Fruit fly (Drosophila melanogaster) ovary, adult (tissue): ENCODE measurements around the gene pnr.

Experiments
- CG17801 ChIP-seq: fragments of 200-800 bp; optimal IDR thresholded peaks from 2 replicates; lab custom pipeline; 2019; ENCODE audit warnings: missing biosample characterization, mild to moderate bottlenecking, missing genetic modification characterization, moderate library complexity; ENCODE audit not compliant: partially characterized antibody

Gene pnr

DNA sequence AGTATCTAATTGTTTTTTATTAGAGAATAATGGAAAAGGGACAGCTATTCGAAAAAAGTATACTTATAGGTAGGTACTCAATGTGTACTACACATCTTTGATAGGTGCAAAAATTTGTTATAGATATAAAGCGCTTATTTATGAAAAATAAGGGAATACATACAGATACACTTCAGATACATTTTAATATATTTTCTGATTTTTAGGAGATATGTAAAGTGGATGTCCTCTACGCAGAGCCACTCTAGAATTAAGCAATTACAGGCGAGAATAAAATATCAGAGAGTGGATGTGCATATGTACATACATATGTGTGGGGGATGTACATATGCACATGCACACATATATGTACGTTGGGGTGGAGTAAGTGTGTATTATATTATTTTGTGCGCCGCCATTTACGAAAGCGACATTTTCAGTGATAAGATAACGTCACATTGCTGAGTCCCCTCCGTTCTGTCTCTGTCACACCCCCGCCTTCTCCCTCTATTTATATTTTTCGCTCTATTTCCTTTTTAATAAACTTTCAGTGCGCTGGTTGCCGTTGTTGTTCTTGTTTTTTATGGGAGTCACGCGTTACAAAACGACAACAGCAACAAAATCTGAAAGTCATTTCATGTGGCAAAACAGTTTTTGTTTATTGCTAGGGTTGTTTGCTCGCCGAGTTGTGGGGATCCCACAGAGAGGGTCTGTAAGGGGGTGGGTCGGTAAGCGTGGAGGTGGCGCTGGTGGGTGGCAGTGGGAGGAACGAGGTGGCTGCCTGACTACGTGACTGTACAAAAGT lies 21.0 kb upstream of the pnr start:
- TF ChIP-seq CG17801 (GFP tag; lab: Kevin White, UChicago): peak; percentile 8

DNA sequence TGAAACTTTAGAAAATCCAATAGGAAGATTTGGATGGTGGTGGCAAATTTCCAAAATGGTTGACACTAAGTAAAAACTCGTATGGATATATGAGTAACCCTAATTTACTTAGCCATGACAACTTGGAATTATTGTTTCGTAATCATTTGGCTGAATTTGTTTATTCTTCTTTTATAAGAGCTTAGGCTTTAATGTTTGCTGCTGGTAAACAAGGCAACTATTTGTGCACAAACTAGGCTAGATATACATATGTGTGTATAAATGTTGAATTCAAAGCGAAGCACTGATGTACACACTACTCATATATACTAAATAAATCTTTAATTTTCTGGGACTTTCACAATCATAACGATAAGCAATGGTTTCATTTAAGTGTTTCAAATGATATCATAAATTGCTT lies 19.9 kb upstream of the pnr start:
- TF ChIP-seq CG17801 (GFP tag; lab: Kevin White, UChicago): peak; percentile 18

DNA sequence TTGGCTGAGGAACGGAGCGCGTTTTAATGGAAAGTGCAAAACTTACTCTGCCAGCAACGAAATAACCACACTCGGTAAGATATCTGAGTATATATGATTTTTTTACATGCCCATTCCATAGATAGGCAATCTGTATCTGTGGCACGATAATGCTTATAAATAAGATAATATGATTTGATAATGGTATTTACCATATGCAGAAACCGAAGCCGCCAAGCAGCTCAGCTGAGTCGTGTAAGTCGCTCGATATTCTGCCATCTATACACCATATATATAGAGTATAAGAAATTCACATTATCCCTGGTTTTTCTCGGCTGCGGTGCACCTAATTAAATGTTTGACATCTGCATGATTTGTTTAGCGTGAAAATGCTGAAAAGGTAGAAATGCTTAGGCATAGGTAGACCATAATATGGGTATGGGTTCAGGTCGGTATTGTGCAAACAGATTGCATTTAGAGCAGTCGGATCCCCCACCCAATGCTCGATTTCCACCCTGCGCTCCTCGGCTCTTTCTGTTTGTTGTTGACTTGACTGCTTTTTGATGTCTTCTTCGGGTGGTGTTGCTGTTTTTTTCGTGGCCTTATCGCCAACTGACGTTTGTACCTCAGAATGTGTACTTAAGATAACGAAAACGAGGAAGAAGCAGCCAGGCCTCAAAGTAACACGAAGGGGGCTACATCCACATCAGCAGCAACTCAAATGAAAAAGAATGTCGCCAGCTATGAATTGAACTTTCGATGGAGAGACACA lies 18.9 kb upstream of the pnr start:
- no peak for TF ChIP-seq CG17801 (GFP tag; lab: Kevin White, UChicago)

DNA sequence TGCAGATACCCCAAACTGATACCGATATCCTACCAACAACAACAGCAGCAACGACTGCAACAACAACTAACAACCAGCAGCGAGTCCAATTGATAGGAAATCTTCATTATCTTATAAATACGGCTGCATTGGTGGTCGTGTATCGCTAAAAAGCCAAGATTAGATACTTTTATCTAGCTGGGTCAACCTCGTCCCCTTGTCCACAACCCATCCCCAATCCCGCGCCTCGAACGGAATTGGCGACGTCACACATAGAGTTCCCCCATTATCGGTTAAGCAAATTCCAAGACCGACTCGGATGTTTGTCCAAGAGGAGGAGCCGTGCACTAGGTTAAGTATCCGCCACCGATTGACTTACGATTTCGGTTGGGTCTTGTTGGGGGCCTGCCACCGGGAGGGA lies 17.6 kb upstream of the pnr start:
- TF ChIP-seq CG17801 (GFP tag; lab: Kevin White, UChicago): no peak

DNA sequence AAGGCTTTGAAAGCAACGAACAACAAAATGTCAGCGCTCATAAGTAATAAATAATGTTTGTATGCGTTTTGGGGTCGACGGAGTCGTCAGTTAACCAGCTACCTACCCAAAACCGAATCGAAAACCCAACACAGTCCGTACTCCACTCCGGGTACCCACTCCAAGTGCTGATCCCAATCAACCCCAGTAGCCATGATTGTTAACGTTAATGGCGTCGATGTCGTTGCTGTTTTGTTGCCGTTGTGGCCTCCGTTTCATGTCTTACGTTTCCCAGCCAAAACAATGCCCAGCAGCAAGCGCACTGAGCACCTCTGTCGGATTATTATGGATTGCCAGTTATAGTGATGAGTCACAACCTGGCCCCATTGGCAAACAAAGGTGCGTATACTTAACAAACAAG lies 16.8 kb upstream of the pnr start, which contains the start of gene GATAe:
TSS of gene GATAe (plus strand) at position 76 of the 400 bp plus-strand sequence.
- no peak for TF ChIP-seq CG17801 (GFP tag; lab: Kevin White, UChicago)

DNA sequence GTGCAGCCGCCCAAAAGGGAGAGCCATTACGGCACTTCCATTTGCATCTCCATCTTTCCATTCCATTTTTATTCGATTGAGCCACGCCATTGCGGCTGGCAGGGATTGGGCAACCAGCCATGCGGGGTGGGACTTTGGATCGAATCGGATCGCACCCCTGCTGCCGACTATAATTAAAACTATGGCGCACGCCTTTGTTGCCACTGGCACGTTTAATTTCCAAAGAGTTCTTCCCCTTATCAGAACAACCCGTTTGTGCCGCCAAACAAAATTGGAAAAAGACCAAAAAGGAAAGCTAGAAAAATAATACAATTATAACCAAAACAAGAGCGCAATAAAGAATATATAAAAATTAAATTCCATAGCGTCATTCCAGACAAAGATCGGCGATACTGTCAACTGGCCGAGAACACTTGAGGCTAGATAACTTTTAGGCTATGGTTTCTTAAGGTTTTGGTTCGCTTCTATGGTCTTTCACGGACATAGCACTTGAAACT lies 15.8 kb upstream of the pnr start:
- TF ChIP-seq CG17801 (GFP tag; lab: Kevin White, UChicago): no peak

DNA sequence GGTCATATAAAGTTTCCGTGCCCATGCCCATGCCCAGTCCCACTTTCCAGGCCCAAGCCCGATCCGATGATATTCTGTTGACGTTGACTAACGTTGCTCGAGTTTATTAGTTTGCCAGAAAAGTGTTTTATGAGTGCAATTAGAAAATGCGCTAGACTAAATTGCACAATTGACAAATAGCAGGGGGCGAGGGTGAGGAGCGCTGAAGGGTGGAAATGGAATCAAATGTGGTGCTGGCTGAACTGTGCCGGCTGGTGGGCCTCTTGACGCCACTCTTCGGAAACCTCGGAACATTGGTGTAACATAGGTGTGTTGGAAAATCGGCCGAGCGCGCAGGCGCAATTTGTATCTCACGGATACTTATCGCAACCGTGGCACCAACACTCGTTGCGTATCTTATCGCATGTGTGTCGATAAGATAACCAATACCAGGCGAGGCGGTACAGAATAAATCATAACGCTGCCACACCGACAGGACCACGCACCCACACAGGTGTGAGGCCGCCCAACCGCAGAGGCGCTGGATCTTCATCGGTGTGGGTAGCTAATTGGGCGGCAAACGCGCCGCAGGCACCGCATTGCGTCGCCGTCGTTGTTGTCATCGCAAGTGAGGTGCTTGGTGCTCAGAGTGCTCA lies 14.1 kb upstream of the pnr start:
- peak; percentile 34 for TF ChIP-seq CG17801 (GFP tag; lab: Kevin White, UChicago)

DNA sequence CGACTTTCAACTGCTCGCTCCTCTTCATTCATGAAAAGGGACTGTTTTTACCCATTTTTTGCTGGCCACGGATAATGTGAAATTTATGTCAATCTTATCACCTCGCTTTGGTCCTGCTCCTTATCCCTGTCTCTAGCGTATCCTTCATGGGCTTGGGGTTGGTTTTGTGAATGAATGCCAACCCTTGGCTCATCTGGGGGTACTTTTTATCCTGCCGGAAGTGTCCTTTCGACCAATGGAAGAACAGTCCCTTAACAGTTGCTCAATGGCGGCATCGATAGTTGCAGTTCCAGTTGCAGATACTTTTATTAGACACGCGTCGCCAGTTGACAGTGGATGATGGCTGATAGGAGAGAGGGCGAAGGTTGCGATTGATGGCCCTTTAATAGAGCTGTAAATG lies 12.3 kb upstream of the pnr start:
- TF ChIP-seq CG17801 (GFP tag; lab: Kevin White, UChicago): no peak

DNA sequence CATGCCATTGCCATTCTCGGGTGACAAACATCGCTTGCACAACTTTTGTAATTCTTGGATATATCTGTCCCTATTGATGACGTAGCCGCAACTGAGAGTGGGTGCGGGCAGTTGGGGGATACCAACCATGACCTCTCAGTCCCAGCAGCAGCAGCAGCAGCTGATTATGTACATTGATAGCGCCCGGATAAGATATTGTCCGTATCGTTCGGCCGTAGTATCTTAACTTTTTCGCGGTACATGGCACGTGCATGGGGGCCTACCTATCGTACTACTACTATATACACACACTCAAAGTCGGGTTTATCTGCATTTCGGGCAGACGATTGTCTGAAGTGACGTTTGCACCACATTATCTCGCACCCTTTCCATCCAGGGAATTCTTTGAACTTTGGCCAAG lies 11.3 kb upstream of the pnr start:
- TF ChIP-seq CG17801 (GFP tag; lab: Kevin White, UChicago): no peak

DNA sequence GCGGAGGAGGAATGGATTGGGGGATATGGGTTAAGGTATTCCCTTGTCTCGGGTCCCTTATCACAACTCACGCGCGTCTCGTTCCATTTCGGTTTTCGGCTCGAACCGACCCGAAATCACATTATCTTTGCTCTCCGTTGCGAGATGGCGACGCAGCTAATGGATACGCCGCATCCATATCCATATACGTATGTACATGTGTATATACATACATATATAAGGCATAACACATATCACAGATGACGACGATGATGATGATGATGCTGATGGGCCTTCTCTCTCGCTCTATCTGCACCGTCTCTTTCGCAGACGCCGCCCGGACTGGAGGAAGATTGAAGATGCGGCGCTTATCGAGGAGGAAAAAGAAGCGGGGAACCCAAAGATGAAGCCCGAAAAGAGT lies 3.9 kb upstream of the pnr start:
- no peak for TF ChIP-seq CG17801 (GFP tag; lab: Kevin White, UChicago)

DNA sequence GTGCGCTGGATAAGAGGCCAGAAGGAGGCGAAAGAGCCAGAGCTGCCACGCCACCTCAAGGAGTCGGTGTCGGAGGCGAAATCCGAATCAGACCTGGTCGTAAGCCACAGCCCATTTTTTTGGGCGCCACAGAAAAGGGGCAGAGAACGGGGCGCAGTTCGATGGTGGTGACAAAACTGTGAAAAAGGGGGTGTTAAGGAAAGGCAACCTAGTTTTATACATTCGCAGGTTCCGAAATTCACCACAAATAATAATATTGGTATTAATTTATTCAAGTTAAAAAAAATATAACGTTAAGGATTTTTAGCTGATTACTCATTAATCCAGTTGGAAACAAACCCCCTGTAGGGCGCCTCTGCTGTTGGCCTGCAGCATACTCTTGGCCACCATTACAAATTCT lies 2.3 kb upstream of the pnr start:
- TF ChIP-seq CG17801 (GFP tag; lab: Kevin White, UChicago): no peak

DNA sequence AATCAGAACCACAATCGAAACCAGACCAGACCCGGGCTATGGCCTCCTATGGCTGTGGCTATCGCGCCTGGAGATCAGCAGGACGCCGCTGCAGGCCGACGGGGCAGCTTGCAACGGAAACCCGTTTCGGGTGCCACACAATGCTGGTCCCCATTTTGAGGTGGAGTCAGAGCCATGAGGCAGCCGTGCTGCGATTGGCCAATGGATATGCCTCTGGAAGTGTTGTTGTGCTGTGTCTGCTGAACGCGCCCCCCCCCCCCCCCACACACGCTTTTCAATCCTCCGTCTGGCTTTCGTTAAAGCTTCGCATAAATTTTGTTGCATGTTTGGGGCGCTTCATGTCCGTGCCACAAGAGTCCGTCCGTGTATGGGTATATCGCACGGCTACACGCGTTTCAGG lies 1.8 kb upstream of the pnr start:
- TF ChIP-seq CG17801 (GFP tag; lab: Kevin White, UChicago): no peak

DNA sequence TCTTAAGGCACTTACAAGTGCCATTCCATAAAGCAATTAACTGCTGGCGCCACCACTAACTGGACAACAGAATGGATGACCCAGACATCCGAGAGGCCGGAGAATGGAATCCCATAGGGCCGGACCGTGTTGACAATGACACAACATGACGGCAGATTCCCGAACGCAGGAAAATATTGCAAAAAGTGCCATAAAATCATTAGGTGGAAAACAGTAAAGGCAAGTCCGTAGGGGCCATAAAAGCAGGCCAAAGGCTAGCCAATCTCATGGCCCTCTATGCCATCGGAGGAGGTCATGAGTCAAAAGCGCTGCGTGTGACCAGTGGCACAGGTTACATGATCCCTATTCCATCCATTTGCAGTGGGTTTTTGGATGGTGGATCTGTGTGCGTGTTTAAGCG lies 2.8 kb downstream of the pnr start:
- no peak for TF ChIP-seq CG17801 (GFP tag; lab: Kevin White, UChicago)

DNA sequence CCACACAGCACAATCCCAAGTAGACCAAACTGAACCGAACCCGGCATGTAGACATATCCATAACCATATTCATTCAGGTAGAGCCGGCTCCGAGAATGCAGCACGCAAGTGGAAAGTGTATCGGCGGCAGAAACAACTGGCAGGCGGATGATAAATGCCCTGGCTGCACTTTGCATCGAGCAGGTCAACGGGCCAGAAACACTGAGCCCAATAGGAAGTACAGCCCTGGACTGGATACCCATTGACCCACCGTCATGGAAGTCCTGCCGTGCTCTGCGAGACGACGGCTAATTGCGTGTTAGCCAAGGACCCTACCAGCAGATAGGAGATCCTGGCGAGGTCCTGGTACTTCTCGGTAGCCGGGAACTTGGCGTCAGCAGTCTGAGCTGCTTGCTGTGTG lies 3.7 kb downstream of the pnr start:
- no peak for TF ChIP-seq CG17801 (GFP tag; lab: Kevin White, UChicago)

DNA sequence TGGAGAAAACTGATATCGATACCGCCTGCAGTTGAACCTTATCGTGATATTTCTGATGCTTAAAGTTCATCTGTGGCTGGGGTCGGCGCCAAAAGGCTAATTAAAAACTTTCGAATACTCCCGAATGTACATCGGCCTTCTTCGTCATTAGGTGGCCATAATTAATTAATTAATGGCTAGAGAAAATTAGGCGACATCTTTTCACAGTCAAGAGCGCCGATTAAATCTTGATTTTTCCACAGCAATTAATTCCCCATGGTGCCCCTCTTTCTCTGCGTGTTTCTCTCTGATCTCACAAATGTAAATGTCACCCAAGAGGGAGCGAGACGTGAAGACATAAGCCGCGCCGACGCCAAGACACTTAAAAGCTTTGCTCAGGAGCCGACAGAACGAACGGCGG lies 4.6 kb downstream of the pnr start:
- TF ChIP-seq CG17801 (GFP tag; lab: Kevin White, UChicago): no peak
